Fruit fly (Drosophila melanogaster): ENCODE measurements around the gene pasi1.

DNA sequence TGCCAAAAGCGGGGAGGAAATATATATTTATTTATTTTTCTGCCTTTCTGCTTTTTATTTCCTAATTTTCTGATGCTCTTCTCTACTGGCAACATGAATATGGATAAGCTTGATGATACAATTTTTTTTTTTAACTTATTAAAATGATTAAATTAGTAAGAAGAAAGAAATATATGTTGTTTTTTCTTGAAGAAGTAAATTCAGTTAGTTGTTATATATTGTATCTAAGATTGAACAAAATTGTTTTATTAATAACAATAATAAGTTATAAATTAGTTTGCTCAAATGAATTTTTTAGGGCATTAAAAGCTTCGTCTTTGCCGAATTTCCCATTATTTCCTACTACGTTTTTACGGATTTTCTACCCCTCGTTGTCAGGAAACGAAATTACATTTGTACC lies 35.7 kb downstream of the pasi1 start:
- TF ChIP-seq Sin3A (optimal IDR thresholded peaks at IDR 0.05) (no peak), Myc (optimal IDR thresholded peaks at IDR 0.05) (no peak), ttk (optimal IDR thresholded peaks at IDR 0.05) (no peak), h (optimal IDR thresholded peaks at IDR 0.05) (no peak)

Data from Kc167 (cell line).